Worm (Caenorhabditis elegans): ENCODE measurements around the gene Y45F10B.13.
"Not testable (repeated sequence)": the region's sequence is repeated elsewhere in the genome, so short reads cannot be mapped to it uniquely, and the experiment has no call there.

Gene Y45F10B.13

DNA sequence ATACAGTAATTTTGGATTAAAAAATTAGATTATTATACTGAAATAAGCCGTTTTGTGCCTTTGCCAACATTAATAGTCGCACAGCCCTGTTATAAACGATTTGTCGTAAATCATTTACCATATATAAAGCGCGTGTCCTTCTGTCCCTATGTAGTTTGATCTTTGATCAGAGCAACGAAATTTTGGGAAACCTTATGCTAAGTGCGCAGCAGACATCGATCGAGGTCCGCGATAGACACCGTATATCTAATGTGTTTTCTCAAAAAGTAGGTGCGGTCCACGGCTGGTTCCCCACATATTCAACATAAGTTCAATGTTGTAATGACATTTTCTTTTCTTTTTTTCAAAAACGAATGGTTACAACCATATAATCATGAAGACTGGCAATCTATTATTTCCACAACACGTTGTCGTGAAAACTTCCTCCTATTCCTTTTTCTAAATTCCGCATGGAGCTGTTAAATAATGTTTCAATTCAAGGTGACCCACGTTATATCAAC is 27.1 kb upstream of the Y45F10B.13 start, which contains the start of gene sru-9:
Gene sru-9 (plus strand): TSS at position 450 of the 500 bp plus-strand sequence.
- TF ChIP-seq snpc-1.2 (GFP tag; IDR thresholded peaks at IDR 0.05) = peak; percentile 66

DNA sequence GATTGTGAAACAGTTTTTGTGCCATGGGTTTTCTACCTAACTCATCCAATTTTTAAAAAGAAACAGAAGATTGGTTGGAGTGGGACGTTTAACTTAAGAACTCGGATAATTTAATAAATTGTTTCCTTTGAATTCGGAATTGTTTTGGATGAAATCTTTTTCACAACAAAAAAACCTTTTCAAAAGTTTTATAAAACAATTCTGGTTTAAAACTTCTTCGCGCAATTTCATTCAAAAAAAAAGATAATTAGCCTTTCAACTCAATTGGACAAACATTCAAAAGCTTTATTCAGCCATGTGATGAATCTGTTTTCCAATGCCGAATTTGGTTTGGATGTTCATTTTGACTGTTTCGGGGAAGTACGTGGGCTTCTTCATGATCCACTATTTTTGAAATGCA is 25.6 kb upstream of the Y45F10B.13 start, which contains the start of gene Y45F10B.12:
Gene Y45F10B.12 (plus strand): TSS at position 301 of the 400 bp plus-strand sequence.
- TF ChIP-seq unc-62 (GFP tag; optimal IDR thresholded peaks at IDR 0.05 in 1 of 2) = peak in 1 of 2 experiments; percentile 85
- TF ChIP-seq unc-62 (tag; optimal IDR thresholded peaks at IDR 0.05) = no peak
- no peak for TF ChIP-seq lsy-2 (tag; optimal IDR thresholded peaks at IDR 0.05)

DNA sequence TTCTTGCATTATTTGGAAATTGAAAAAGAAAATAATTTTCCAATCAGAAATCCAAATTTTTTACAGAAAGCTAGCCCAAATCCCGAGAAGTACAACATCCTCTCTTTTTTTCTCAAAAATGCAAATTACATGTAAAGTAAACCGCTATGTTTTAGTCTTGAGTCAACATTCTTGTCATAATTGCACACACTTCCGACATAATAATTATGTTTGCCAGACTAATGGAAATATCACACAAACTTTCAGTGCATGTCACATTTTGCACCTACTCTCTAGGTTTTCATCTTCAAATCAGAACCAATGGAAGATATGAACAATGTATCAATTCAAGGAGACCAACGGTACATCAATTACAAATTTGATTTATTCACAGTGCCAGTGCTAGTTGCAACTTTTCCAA is 23.1 kb upstream of the Y45F10B.13 start, which contains the start of gene sru-11:
Gene sru-11 (plus strand): TSS at position 301 of the 400 bp plus-strand sequence.
- TF ChIP-seq nhr-25 (tag; optimal IDR thresholded peaks at IDR 0.05; ENCODE audit: borderline replicate concordance, insufficient read depth) = no peak
- TF ChIP-seq ceh-82 (tag; optimal IDR thresholded peaks at IDR 0.05) = no peak
- no peak for TF ChIP-seq lin-13 (GFP tag; optimal IDR thresholded peaks at IDR 0.05)
- no peak for TF ChIP-seq lin-29 (GFP tag; IDR thresholded peaks at IDR 0.05)
- no peak for TF ChIP-seq mdl-1 (tag; optimal IDR thresholded peaks at IDR 0.05)
- no peak for TF ChIP-seq nhr-237 (tag; optimal IDR thresholded peaks at IDR 0.05)
- no peak for TF ChIP-seq set-16 (GFP tag; IDR thresholded peaks at IDR 0.05)
- TF ChIP-seq daf-16 (GFP tag; optimal IDR thresholded peaks at IDR 0.05) = no peak
- no peak for TF ChIP-seq daf-16 (tag; optimal IDR thresholded peaks at IDR 0.05)
- no peak for TF ChIP-seq dpl-1 (GFP tag; optimal IDR thresholded peaks at IDR 0.05)
- TF ChIP-seq ctbp-1 (GFP tag; IDR thresholded peaks at IDR 0.05) = no peak
- no peak for TF ChIP-seq mxl-2 (GFP tag; conservative IDR thresholded peaks at IDR 0.05)
- no peak for TF ChIP-seq aly-2 (tag; optimal IDR thresholded peaks at IDR 0.05)

DNA sequence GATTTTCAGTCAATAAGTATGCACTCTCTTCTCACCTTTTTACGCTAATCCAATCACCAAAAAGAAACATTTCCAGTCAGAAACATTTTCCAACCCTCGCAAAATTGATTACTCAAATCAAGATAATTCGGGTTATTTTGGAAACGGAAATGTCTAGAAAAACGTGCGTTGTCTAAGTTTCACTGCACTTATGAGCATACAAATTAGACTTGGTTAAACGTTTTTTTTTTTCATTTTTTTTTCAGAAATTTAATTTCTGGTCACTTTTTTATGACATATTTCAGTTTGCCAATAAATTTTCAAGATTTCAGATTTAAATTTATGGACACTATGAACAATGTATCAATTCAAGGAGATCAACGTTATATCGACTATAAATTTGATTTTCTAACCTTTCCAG is 21.4 kb upstream of the Y45F10B.13 start, which contains the start of gene sru-12:
Gene sru-12 (plus strand): TSS at position 301 of the 400 bp plus-strand sequence.
- TF ChIP-seq lim-7 (GFP tag; IDR thresholded peaks at IDR 0.05) = no peak
- TF ChIP-seq lin-39 (tag; optimal IDR thresholded peaks at IDR 0.05) = no peak
- TF ChIP-seq saeg-2 (GFP tag; IDR thresholded peaks at IDR 0.05) = no peak
- no peak for TF ChIP-seq snpc-1.2 (GFP tag; IDR thresholded peaks at IDR 0.05)
- TF ChIP-seq ztf-11 (tag; optimal IDR thresholded peaks at IDR 0.05) = no peak
- no peak for TF ChIP-seq T20F7.1 (GFP tag; optimal IDR thresholded peaks at IDR 0.05)
- no peak for TF ChIP-seq mxl-3 (GFP tag; optimal IDR thresholded peaks at IDR 0.05)
- TF ChIP-seq spr-1 (tag; optimal IDR thresholded peaks at IDR 0.05) = no peak
- TF ChIP-seq ceh-32 (tag; optimal IDR thresholded peaks at IDR 0.05; ENCODE audit: poor library complexity) = no peak
- no peak for TF ChIP-seq nhr-41 (GFP tag; IDR thresholded peaks at IDR 0.05)

DNA sequence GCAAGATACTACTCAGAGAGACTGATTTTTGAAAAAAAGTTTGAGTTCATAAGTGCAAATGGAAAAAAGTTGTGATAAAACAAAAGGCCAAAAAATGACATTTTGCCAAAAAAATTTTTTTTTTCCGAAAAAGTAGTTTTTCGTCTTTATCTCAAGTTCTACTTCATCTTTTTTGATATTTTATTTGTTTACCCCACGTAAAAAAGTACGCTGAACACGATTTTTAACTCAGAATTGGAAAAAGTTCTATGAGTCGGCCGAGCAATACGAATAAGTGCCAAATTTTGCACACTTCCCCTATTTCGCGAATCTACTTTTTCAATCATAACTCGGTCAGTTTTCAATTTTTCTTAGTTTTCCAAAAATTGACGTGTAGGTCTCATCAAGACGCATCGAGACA is 17.4 kb upstream of the Y45F10B.13 start, which contains the start of gene sru-16:
Gene sru-16 (plus strand): TSS at position 301 of the 400 bp plus-strand sequence.
- not testable (repeated sequence) for TF ChIP-seq daf-12 (tag; optimal IDR thresholded peaks at IDR 0.05); madf-9 (GFP tag; conservative IDR thresholded peaks at IDR 0.05); lin-38 (GFP tag; IDR thresholded peaks at IDR 0.05)

DNA sequence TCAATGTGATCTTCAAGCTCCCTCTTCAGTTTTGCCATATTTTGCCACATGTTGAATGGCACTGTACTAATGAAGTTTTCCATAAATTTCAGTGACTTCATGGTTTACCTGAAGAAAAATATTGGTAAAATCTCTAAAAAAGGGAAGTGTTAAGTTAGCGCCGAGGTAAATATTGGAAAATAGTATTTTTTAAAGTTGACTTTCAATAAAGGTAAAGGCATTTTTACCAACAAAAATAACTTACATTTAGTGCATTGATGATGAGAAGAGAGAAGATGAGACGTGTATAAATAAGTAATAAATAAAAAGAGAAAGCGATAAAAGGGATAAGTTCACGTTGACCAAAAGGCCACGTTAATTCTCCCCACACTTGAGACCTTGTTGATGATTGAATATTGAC is 16.6 kb upstream of the Y45F10B.13 start, which contains the start of gene Y45F10B.8:
Gene Y45F10B.8 (minus strand): TSS at position 101 of the 400 bp plus-strand sequence.
- not testable (repeated sequence) for TF ChIP-seq duxl-1 (tag; optimal IDR thresholded peaks at IDR 0.05; ENCODE audit: poor library complexity); zip-11 (GFP tag; IDR thresholded peaks at IDR 0.05); ceh-20 (GFP tag; IDR thresholded peaks at IDR 0.05)
